Worm (Caenorhabditis elegans) whole organism, late embryonic: ENCODE results near the gene gst-29.

Experiments used
- ama-1 ChIP-seq: fragments of 150-350 bp; optimal IDR thresholded peaks from 2 replicates; lab custom pipeline; 2014
- ceh-48 ChIP-seq: sonication (generic microtip); optimal IDR thresholded peaks from 2 replicates; lab custom pipeline; 2016; ENCODE audit warnings: missing genetic modification characterization, inconsistent platforms, missing compliant biosample characterization
- dve-1 ChIP-seq: sonication (generic microtip); optimal IDR thresholded peaks from 2 replicates; lab custom pipeline; 2017; ENCODE audit warnings: antibody characterized with exemption, mild to moderate bottlenecking, missing genetic modification characterization, missing compliant biosample characterization
- eyg-1 ChIP-seq: sonication (generic microtip); optimal IDR thresholded peaks from 2 replicates; lab custom pipeline; 2016; ENCODE audit warnings: missing genotype, missing genetic modification characterization, missing compliant biosample characterization
- hlh-6 ChIP-seq: sonication (generic microtip); optimal IDR thresholded peaks from 2 replicates; lab custom pipeline; 2016; ENCODE audit warnings: missing genotype, missing genetic modification characterization, missing compliant biosample characterization
- lin-11 ChIP-seq: fragments of 200-800 bp; sonication (Bioruptor generic); optimal IDR thresholded peaks from 2 replicates; lab custom pipeline; 2018; ENCODE audit warnings: mild to moderate bottlenecking, missing genetic modification characterization, missing compliant biosample characterization
- nfya-1 ChIP-seq: sonication (generic microtip); optimal IDR thresholded peaks from 2 replicates; lab custom pipeline; 2017; ENCODE audit warnings: missing genetic modification characterization, mild to moderate bottlenecking, missing compliant biosample characterization, antibody characterized with exemption, moderate library complexity
- nhr-11 ChIP-seq: fragments of 150-350 bp; optimal IDR thresholded peaks from 2 replicates; lab custom pipeline; 2014; ENCODE audit warnings: missing biosample characterization, missing genetic modification characterization
- unc-86 ChIP-seq: sonication (generic microtip); optimal IDR thresholded peaks from 2 replicates; lab custom pipeline; 2016; ENCODE audit warnings: missing genetic modification characterization, missing compliant biosample characterization
- zip-5 ChIP-seq: sonication (generic microtip); optimal IDR thresholded peaks from 2 replicates; lab custom pipeline; 2016; ENCODE audit warnings: missing genetic modification characterization, missing compliant biosample characterization

DNA sequence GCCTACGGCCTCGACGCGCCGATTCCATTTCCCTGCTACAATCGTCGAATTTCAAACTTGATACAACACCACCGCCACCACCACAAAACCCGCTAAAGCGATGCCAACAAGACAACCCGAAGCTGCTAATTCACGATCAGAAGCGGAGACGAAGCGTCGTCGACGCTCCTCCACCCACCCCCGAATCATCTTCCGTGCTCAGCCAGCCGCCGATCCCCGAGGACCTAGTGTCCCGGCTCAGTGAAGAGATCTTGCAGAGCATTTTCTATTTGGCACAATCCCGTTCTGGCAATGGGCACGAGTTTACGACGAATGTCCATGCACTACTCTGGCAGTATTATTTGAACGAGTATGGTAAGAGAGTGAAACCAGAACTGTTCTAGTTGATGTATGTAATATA is 48.9 kb upstream of the gst-29 start:
- TF ChIP-seq dve-1 (tag; lab: Kevin White, UChicago) (no peak), unc-86 (tag; lab: Kevin White, UChicago) (no peak), ama-1 (lab: Kevin White, UChicago) (no peak), lin-11 (tag; lab: Kevin White, UChicago) (no peak), eyg-1 (tag; lab: Kevin White, UChicago) (no peak), nfya-1 (tag; lab: Kevin White, UChicago) (no peak), zip-5 (tag; lab: Kevin White, UChicago) (no peak), ceh-48 (tag; lab: Kevin White, UChicago) (no peak), nhr-11 (no peak), hlh-6 (no peak)
